Worm (Caenorhabditis elegans) whole organism, L3 larva: ENCODE results near the gene K10D11.5.

Experiments used
- ZK546.5 ChIP-seq: sonication (generic microtip); optimal IDR thresholded peaks from 2 replicates; lab custom pipeline; 2017; ENCODE audit warnings: missing biosample characterization, missing genetic modification characterization
- aly-2 ChIP-seq: fragments of 150-350 bp; optimal IDR thresholded peaks from 2 replicates; lab custom pipeline; 2014; ENCODE audit warnings: missing biosample characterization, missing genetic modification characterization
- ceh-28 ChIP-seq: fragments of 150-350 bp; optimal IDR thresholded peaks from 2 replicates; lab custom pipeline; 2014; ENCODE audit warnings: missing biosample characterization, missing genetic modification reagents, missing genetic modification characterization
- ceh-82 ChIP-seq: fragments of 150-350 bp; optimal IDR thresholded peaks from 2 replicates; lab custom pipeline; 2014; ENCODE audit warnings: missing biosample characterization, missing genetic modification characterization
- ceh-9 ChIP-seq: sonication (generic microtip); optimal IDR thresholded peaks from 2 replicates; lab custom pipeline; 2018; ENCODE audit warnings: missing biosample characterization, missing genetic modification characterization
- daf-12 ChIP-seq: fragments of 150-350 bp; optimal IDR thresholded peaks from 2 replicates; lab custom pipeline; 2014; ENCODE audit warnings: missing biosample characterization, missing genetic modification reagents, missing genetic modification characterization
- egl-27 ChIP-seq: sonication (generic microtip); optimal IDR thresholded peaks from 4 replicates; lab custom pipeline; 2017; ENCODE audit warnings: missing biosample characterization, missing genetic modification reagents, missing genetic modification characterization
- elt-1 ChIP-seq: fragments of 150-350 bp; optimal IDR thresholded peaks from 2 replicates; lab custom pipeline; 2014; ENCODE audit warnings: missing biosample characterization, missing genetic modification characterization
- elt-2 ChIP-seq: sonication (generic microtip); optimal IDR thresholded peaks from 2 replicates; lab custom pipeline; 2016; ENCODE audit warnings: missing genetic modification reagents, mild to moderate bottlenecking, missing genetic modification characterization, missing compliant biosample characterization
- eor-1 ChIP-seq, 2 experiments: fragments of 150-350 bp; optimal IDR thresholded peaks; 2 replicates each; lab custom pipeline; 2014 to 2018; ENCODE audit warnings: missing biosample characterization in 2 of 2, missing genetic modification characterization in 2 of 2
- fkh-2 ChIP-seq: fragments of 150-350 bp; optimal IDR thresholded peaks from 2 replicates; lab custom pipeline; 2014; ENCODE audit warnings: missing biosample characterization, missing genetic modification reagents, missing genetic modification characterization
- hmg-11 ChIP-seq: sonication (generic microtip); optimal IDR thresholded peaks from 2 replicates; lab custom pipeline; 2016; ENCODE audit warnings: missing genetic modification characterization, missing compliant biosample characterization
- jun-1 ChIP-seq: fragments of 150-350 bp; optimal IDR thresholded peaks from 2 replicates; lab custom pipeline; 2014; ENCODE audit warnings: missing biosample characterization, missing genetic modification reagents, missing genetic modification characterization
- lin-39 ChIP-seq: fragments of 150-350 bp; optimal IDR thresholded peaks from 2 replicates; lab custom pipeline; 2018; ENCODE audit warnings: missing biosample characterization, missing genetic modification reagents, missing genetic modification characterization
- lsy-12 ChIP-seq: sonication (generic microtip); optimal IDR thresholded peaks from 2 replicates; lab custom pipeline; 2016; ENCODE audit warnings: mild to moderate bottlenecking, missing genetic modification characterization, missing compliant biosample characterization
- mdl-1 ChIP-seq: fragments of 150-350 bp; optimal IDR thresholded peaks from 2 replicates; lab custom pipeline; 2014; ENCODE audit warnings: missing biosample characterization, missing genetic modification characterization
- mml-1 ChIP-seq: fragments of 150-350 bp; sonication (generic microtip); optimal IDR thresholded peaks from 3 replicates; lab custom pipeline; 2014; ENCODE audit warnings: missing biosample characterization, missing genetic modification characterization
- nfya-1 ChIP-seq: sonication (generic microtip); optimal IDR thresholded peaks from 2 replicates; lab custom pipeline; 2017; ENCODE audit warnings: missing genetic modification characterization, mild to moderate bottlenecking, missing compliant biosample characterization, antibody characterized with exemption, moderate library complexity; ENCODE audit not compliant: insufficient read depth
- nhr-11 ChIP-seq: fragments of 150-350 bp; optimal IDR thresholded peaks from 2 replicates; lab custom pipeline; 2014; ENCODE audit warnings: missing biosample characterization, missing genetic modification characterization
- nhr-23 ChIP-seq: fragments of 150-350 bp; optimal IDR thresholded peaks from 2 replicates; lab custom pipeline; 2014; ENCODE audit warnings: missing biosample characterization, missing genetic modification reagents, missing genetic modification characterization
- nhr-237 ChIP-seq: fragments of 150-350 bp; optimal IDR thresholded peaks from 2 replicates; lab custom pipeline; 2014; ENCODE audit warnings: missing biosample characterization, missing genetic modification characterization
- nhr-25 ChIP-seq: sonication (generic microtip); optimal IDR thresholded peaks from 2 replicates; lab custom pipeline; 2017; ENCODE audit warnings: missing biosample characterization, missing genetic modification characterization
- nhr-28 ChIP-seq: fragments of 150-350 bp; optimal IDR thresholded peaks from 2 replicates; lab custom pipeline; 2014; ENCODE audit warnings: missing biosample characterization, missing genetic modification characterization
- nhr-43 ChIP-seq: sonication (generic microtip); optimal IDR thresholded peaks from 2 replicates; lab custom pipeline; 2016; ENCODE audit warnings: mild to moderate bottlenecking, missing genetic modification characterization, missing compliant biosample characterization; ENCODE audit not compliant: poor library complexity, severe bottlenecking
- nhr-67 ChIP-seq: fragments of 150-350 bp; optimal IDR thresholded peaks from 2 replicates; lab custom pipeline; 2014; ENCODE audit warnings: missing biosample characterization, missing genetic modification characterization
- nhr-76 ChIP-seq: fragments of 150-350 bp; sonication (generic microtip); optimal IDR thresholded peaks from 5 replicates; lab custom pipeline; 2014; ENCODE audit warnings: missing biosample characterization, missing genetic modification characterization
- nhr-77 ChIP-seq: fragments of 150-350 bp; optimal IDR thresholded peaks from 2 replicates; lab custom pipeline; 2014; ENCODE audit warnings: missing biosample characterization, missing genetic modification characterization
- pha-4 ChIP-seq: fragments of 150-350 bp; optimal IDR thresholded peaks from 2 replicates; lab custom pipeline; 2014; ENCODE audit warnings: missing biosample characterization, missing genetic modification reagents, missing genetic modification characterization
- pqm-1 ChIP-seq: fragments of 150-350 bp; optimal IDR thresholded peaks from 2 replicates; lab custom pipeline; 2017; ENCODE audit warnings: missing biosample characterization, missing genetic modification characterization, inconsistent platforms
- skn-1 ChIP-seq: fragments of 150-350 bp; optimal IDR thresholded peaks from 2 replicates; lab custom pipeline; 2014; ENCODE audit warnings: missing biosample characterization, missing genetic modification characterization
- snpc-4 ChIP-seq: fragments of 150-350 bp; optimal IDR thresholded peaks from 2 replicates; lab custom pipeline; 2014; ENCODE audit warnings: missing biosample characterization, missing genetic modification characterization
- tbx-2 ChIP-seq: sonication (generic microtip); optimal IDR thresholded peaks from 2 replicates; lab custom pipeline; 2016; ENCODE audit warnings: mild to moderate bottlenecking, missing genetic modification characterization, missing compliant biosample characterization
- unc-39 ChIP-seq: sonication (generic microtip); optimal IDR thresholded peaks from 4 replicates; lab custom pipeline; 2017; ENCODE audit warnings: missing biosample characterization, missing genetic modification characterization
- zag-1 ChIP-seq: fragments of 150-350 bp; optimal IDR thresholded peaks from 2 replicates; lab custom pipeline; 2014; ENCODE audit warnings: missing biosample characterization, missing genetic modification characterization
- ztf-11 ChIP-seq: fragments of 150-350 bp; optimal IDR thresholded peaks from 2 replicates; lab custom pipeline; 2014; ENCODE audit warnings: missing biosample characterization, missing genetic modification characterization

Gene K10D11.5

ce11 chrIV:13027801-13028641 lies 36.4 kb upstream of the K10D11.5 start:
- no peak for TF ChIP-seq nhr-23 (tag; lab: Kevin White, UChicago)
- no peak for TF ChIP-seq nhr-28 (tag; lab: Kevin White, UChicago)
- TF ChIP-seq ZK546.5 (tag; lab: Kevin White, UChicago) = no peak
- no peak for TF ChIP-seq unc-39 (tag; lab: Kevin White, UChicago)
- no peak for TF ChIP-seq snpc-4 (tag; lab: Kevin White, UChicago)
- no peak for TF ChIP-seq aly-2 (tag; lab: Kevin White, UChicago)
- TF ChIP-seq lin-39 = no peak
- TF ChIP-seq zag-1 (tag; lab: Kevin White, UChicago) = no peak
- peak; percentile 4 for TF ChIP-seq pqm-1 (tag; lab: Kevin White, UChicago)
- TF ChIP-seq mdl-1 = no peak
- TF ChIP-seq nhr-76 (tag; lab: Kevin White, UChicago) = no peak
- no peak for TF ChIP-seq egl-27
- TF ChIP-seq elt-2 (tag; lab: Kevin White, UChicago) = no peak
- no peak for TF ChIP-seq nfya-1 (tag; lab: Kevin White, UChicago)
- TF ChIP-seq nhr-25 (tag; lab: Kevin White, UChicago) = peak; percentile 18
- no peak for TF ChIP-seq pha-4 (tag; lab: Kevin White, UChicago)
- TF ChIP-seq, all 47 proteins: peak for 2

- no peak for TF ChIP-seq fkh-2
- no peak for TF ChIP-seq eor-1 (tag; optimal IDR thresholded peaks at IDR 0.05; lab: Kevin White, UChicago)
- TF ChIP-seq pha-4 (tag; lab: Kevin White, UChicago) = no peak
- peak; percentile 36 for TF ChIP-seq jun-1
- no peak for TF ChIP-seq nhr-77
- TF ChIP-seq pqm-1 (tag; lab: Kevin White, UChicago) = peak; percentile 76
- no peak for TF ChIP-seq hmg-11
- TF ChIP-seq ceh-9 (tag; lab: Kevin White, UChicago) = no peak
- no peak for TF ChIP-seq nhr-43 (tag; lab: Kevin White, UChicago)
- TF ChIP-seq elt-2 (tag; lab: Kevin White, UChicago) = peak; percentile 92
- no peak for TF ChIP-seq mml-1 (tag; lab: Kevin White, UChicago)
Measured at ce11 chrIV:13026762-13027161, 35.1 kb upstream of the K10D11.5 start.

ce11 chrIV:13025853-13026343 lies 34.3 kb upstream of the K10D11.5 start:
- TF ChIP-seq snpc-4 (tag; lab: Kevin White, UChicago) = peak; percentile 31
- TF ChIP-seq lin-39 = no peak
- TF ChIP-seq ceh-82 = no peak
- TF ChIP-seq daf-12 = no peak
- TF ChIP-seq nhr-67 (tag; lab: Kevin White, UChicago) = no peak
- peak; percentile 1 for TF ChIP-seq elt-1 (tag; lab: Kevin White, UChicago)
- TF ChIP-seq nhr-76 (tag; lab: Kevin White, UChicago) = no peak
- no peak for TF ChIP-seq jun-1
- no peak for TF ChIP-seq tbx-2 (tag; lab: Kevin White, UChicago)
- TF ChIP-seq hmg-11 = peak; percentile 55
- TF ChIP-seq ceh-9 (tag; lab: Kevin White, UChicago) = peak; percentile 32
- no peak for TF ChIP-seq elt-2 (tag; lab: Kevin White, UChicago)
- peak; percentile 9 for TF ChIP-seq skn-1 (tag; lab: Kevin White, UChicago)
- peak; percentile 59 for TF ChIP-seq nfya-1 (tag; lab: Kevin White, UChicago)

- TF ChIP-seq lsy-12 (tag; lab: Kevin White, UChicago) = no peak
Measured at ce11 chrIV:13022892-13023291, 31.2 kb upstream of the K10D11.5 start.

- TF ChIP-seq jun-1 (no peak), nhr-11 (no peak), nhr-67 (tag; lab: Kevin White, UChicago) (no peak), ceh-28 (no peak), snpc-4 (tag; lab: Kevin White, UChicago) (no peak), lin-39 (no peak), nhr-237 (tag; lab: Kevin White, UChicago) (no peak), ceh-9 (tag; lab: Kevin White, UChicago) (no peak), fkh-2 (no peak), ztf-11 (no peak)
- TF ChIP-seq, all 47 proteins: peak for 0
Measured at ce11 chrIV:13021006-13021405, 29.4 kb upstream of the K10D11.5 start.
